Worm (Caenorhabditis elegans): ENCODE data around the gene Y55F3BR.1.

The Y55F3BR.1 gene

ce11 chrIV:917640-918039 lies 43.0 kb downstream of the Y55F3BR.1 start:
- TF ChIP-seq ceh-34 (tag; optimal IDR thresholded peaks at IDR 0.05) (no peak), hlh-6 (tag; optimal IDR thresholded peaks at IDR 0.05) (no peak), elt-4 (tag; optimal IDR thresholded peaks at IDR 0.05) (no peak), elt-2 (tag; optimal IDR thresholded peaks at IDR 0.05) (no peak), mec-3 (tag; optimal IDR thresholded peaks at IDR 0.05; ENCODE audit: borderline replicate concordance) (no peak)

ce11 chrIV:919690-920089 lies 45.1 kb downstream of the Y55F3BR.1 start, which contains the start of gene F58H7.5:
TSS of gene F58H7.5 (plus strand) at chrIV:919990.
- TF ChIP-seq elt-2 (tag; optimal IDR thresholded peaks at IDR 0.05): no peak
- TF ChIP-seq zip-5 (tag; optimal IDR thresholded peaks at IDR 0.05): no peak
- no peak for TF ChIP-seq ceh-9 (tag; optimal IDR thresholded peaks at IDR 0.05)
- TF ChIP-seq pag-3 (tag; optimal IDR thresholded peaks at IDR 0.05; ENCODE audit: borderline replicate concordance): no peak
- no peak for TF ChIP-seq tbx-7 (tag; optimal IDR thresholded peaks at IDR 0.05)
- no peak for TF ChIP-seq fkh-10 (GFP tag; optimal IDR thresholded peaks at IDR 0.05)
- TF ChIP-seq unc-42 (tag; optimal IDR thresholded peaks at IDR 0.05): no peak
- TF ChIP-seq dve-1 (tag; optimal IDR thresholded peaks at IDR 0.05): no peak
- no peak for TF ChIP-seq ceh-22 (tag; optimal IDR thresholded peaks at IDR 0.05)
- no peak for TF ChIP-seq fax-1 (tag; optimal IDR thresholded peaks at IDR 0.05)
- TF ChIP-seq syd-9 (tag; optimal IDR thresholded peaks at IDR 0.05): no peak
- TF ChIP-seq ceh-6 (GFP tag; optimal IDR thresholded peaks at IDR 0.05): no peak
- no peak for TF ChIP-seq che-1 (tag; optimal IDR thresholded peaks at IDR 0.05)
- TF ChIP-seq ztf-16 (tag; optimal IDR thresholded peaks at IDR 0.05): no peak
- no peak for TF ChIP-seq nfya-1 (tag; optimal IDR thresholded peaks at IDR 0.05)
- TF ChIP-seq rnt-1 (tag; optimal IDR thresholded peaks at IDR 0.05): no peak

ce11 chrIV:924323-924932 lies 49.8 kb downstream of the Y55F3BR.1 start, which contains the start of gene lgc-30:
TSS of gene lgc-30 (plus strand) at chrIV:924882.
- no peak for TF ChIP-seq dve-1 (tag; optimal IDR thresholded peaks at IDR 0.05)
- no peak for TF ChIP-seq tbx-7 (tag; optimal IDR thresholded peaks at IDR 0.05)
- no peak for TF ChIP-seq tbx-2 (tag; optimal IDR thresholded peaks at IDR 0.05)
- no peak for TF ChIP-seq ceh-30 (tag; optimal IDR thresholded peaks at IDR 0.05)
- no peak for TF ChIP-seq fkh-6 (tag; optimal IDR thresholded peaks at IDR 0.05)
- no peak for TF ChIP-seq unc-3 (GFP tag; conservative IDR thresholded peaks at IDR 0.05)
- TF ChIP-seq unc-3 (tag; optimal IDR thresholded peaks at IDR 0.05): no peak
- no peak for TF ChIP-seq ceh-18 (tag; optimal IDR thresholded peaks at IDR 0.05)
- TF ChIP-seq ceh-2 (tag; optimal IDR thresholded peaks at IDR 0.05): no peak
- TF ChIP-seq hlh-8 (tag; optimal IDR thresholded peaks at IDR 0.05): no peak
- no peak for TF ChIP-seq gmeb-2 (tag; optimal IDR thresholded peaks at IDR 0.05)
- no peak for TF ChIP-seq nfya-1 (tag; optimal IDR thresholded peaks at IDR 0.05)

- TF ChIP-seq elt-4 (tag; optimal IDR thresholded peaks at IDR 0.05) (no peak), K02D7.2 (tag; optimal IDR thresholded peaks at IDR 0.05) (no peak), ceh-18 (tag; optimal IDR thresholded peaks at IDR 0.05) (no peak), ceh-45 (GFP tag; IDR thresholded peaks at IDR 0.05) (no peak), fax-1 (tag; optimal IDR thresholded peaks at IDR 0.05) (no peak), unc-42 (tag; optimal IDR thresholded peaks at IDR 0.05) (peak; percentile 77)
These were observed 52.9 kb downstream of the Y55F3BR.1 start for ce11 chrIV:927510-927909.
